Worm (Caenorhabditis elegans) whole organism, L3 larva: ENCODE measurements around the gene C02B8.1.

Experiments used
- R02D3.7 ChIP-seq: fragments of 150-350 bp; optimal IDR thresholded peaks from 2 replicates; lab custom pipeline; 2014; ENCODE audit warnings: missing biosample characterization, missing genetic modification characterization
- ZK546.5 ChIP-seq: sonication (generic microtip); optimal IDR thresholded peaks from 2 replicates; lab custom pipeline; 2017; ENCODE audit warnings: missing biosample characterization, missing genetic modification characterization
- aly-2 ChIP-seq: fragments of 150-350 bp; optimal IDR thresholded peaks from 2 replicates; lab custom pipeline; 2014; ENCODE audit warnings: missing biosample characterization, missing genetic modification characterization
- ama-1 ChIP-seq: fragments of 150-350 bp; optimal IDR thresholded peaks from 2 replicates; lab custom pipeline; 2018
- ceh-16 ChIP-seq: sonication (generic microtip); optimal IDR thresholded peaks from 2 replicates; lab custom pipeline; 2017; ENCODE audit warnings: missing biosample characterization, missing genetic modification characterization
- ceh-28 ChIP-seq: fragments of 150-350 bp; optimal IDR thresholded peaks from 2 replicates; lab custom pipeline; 2014; ENCODE audit warnings: missing biosample characterization, missing genetic modification reagents, missing genetic modification characterization
- ceh-9 ChIP-seq: sonication (generic microtip); optimal IDR thresholded peaks from 2 replicates; lab custom pipeline; 2018; ENCODE audit warnings: missing biosample characterization, missing genetic modification characterization
- daf-12 ChIP-seq: fragments of 150-350 bp; optimal IDR thresholded peaks from 2 replicates; lab custom pipeline; 2014; ENCODE audit warnings: missing biosample characterization, missing genetic modification reagents, missing genetic modification characterization
- egl-27 ChIP-seq: sonication (generic microtip); optimal IDR thresholded peaks from 4 replicates; lab custom pipeline; 2017; ENCODE audit warnings: missing biosample characterization, missing genetic modification reagents, missing genetic modification characterization
- egl-5 ChIP-seq: fragments of 150-350 bp; optimal IDR thresholded peaks from 2 replicates; lab custom pipeline; 2017; ENCODE audit warnings: missing biosample characterization, missing genetic modification reagents, missing genetic modification characterization, inconsistent platforms
- elt-2 ChIP-seq: sonication (generic microtip); optimal IDR thresholded peaks from 2 replicates; lab custom pipeline; 2016; ENCODE audit warnings: missing genetic modification reagents, mild to moderate bottlenecking, missing genetic modification characterization, missing compliant biosample characterization
- elt-3 ChIP-seq, 3 experiments: fragments of 150-350 bp in 1 of 3; sonication (generic microtip) in 2 of 3; optimal IDR thresholded peaks; 2 replicates in 2 of 3; 4 replicates in 1 of 3; lab custom pipeline; 2014 to 2017; ENCODE audit warnings: missing biosample characterization in 3 of 3, missing genetic modification characterization in 3 of 3
- eor-1 ChIP-seq, 2 experiments: fragments of 150-350 bp; optimal IDR thresholded peaks; 2 replicates each; lab custom pipeline; 2014 to 2018; ENCODE audit warnings: missing biosample characterization in 2 of 2, missing genetic modification characterization in 2 of 2
- fkh-10 ChIP-seq: sonication (generic microtip); optimal IDR thresholded peaks from 2 replicates; lab custom pipeline; 2017; ENCODE audit warnings: missing biosample characterization, missing genetic modification reagents, missing genetic modification characterization
- fkh-2 ChIP-seq: fragments of 150-350 bp; optimal IDR thresholded peaks from 2 replicates; lab custom pipeline; 2014; ENCODE audit warnings: missing biosample characterization, missing genetic modification reagents, missing genetic modification characterization
- fos-1 ChIP-seq: fragments of 150-350 bp; optimal IDR thresholded peaks from 2 replicates; lab custom pipeline; 2014; ENCODE audit warnings: missing biosample characterization, missing genetic modification characterization
- hmg-11 ChIP-seq: sonication (generic microtip); optimal IDR thresholded peaks from 2 replicates; lab custom pipeline; 2016; ENCODE audit warnings: missing genetic modification characterization, missing compliant biosample characterization
- jun-1 ChIP-seq: fragments of 150-350 bp; optimal IDR thresholded peaks from 2 replicates; lab custom pipeline; 2014; ENCODE audit warnings: missing biosample characterization, missing genetic modification reagents, missing genetic modification characterization
- lin-39 ChIP-seq: fragments of 150-350 bp; optimal IDR thresholded peaks from 2 replicates; lab custom pipeline; 2018; ENCODE audit warnings: missing biosample characterization, missing genetic modification reagents, missing genetic modification characterization
- lsy-12 ChIP-seq: sonication (generic microtip); optimal IDR thresholded peaks from 2 replicates; lab custom pipeline; 2016; ENCODE audit warnings: mild to moderate bottlenecking, missing genetic modification characterization, missing compliant biosample characterization
- mdl-1 ChIP-seq: fragments of 150-350 bp; optimal IDR thresholded peaks from 2 replicates; lab custom pipeline; 2014; ENCODE audit warnings: missing biosample characterization, missing genetic modification characterization
- mml-1 ChIP-seq: fragments of 150-350 bp; sonication (generic microtip); optimal IDR thresholded peaks from 3 replicates; lab custom pipeline; 2014; ENCODE audit warnings: missing biosample characterization, missing genetic modification characterization
- nfya-1 ChIP-seq: sonication (generic microtip); optimal IDR thresholded peaks from 2 replicates; lab custom pipeline; 2017; ENCODE audit warnings: missing genetic modification characterization, mild to moderate bottlenecking, missing compliant biosample characterization, antibody characterized with exemption, moderate library complexity; ENCODE audit not compliant: insufficient read depth
- nhr-11 ChIP-seq: fragments of 150-350 bp; optimal IDR thresholded peaks from 2 replicates; lab custom pipeline; 2014; ENCODE audit warnings: missing biosample characterization, missing genetic modification characterization
- nhr-23 ChIP-seq: fragments of 150-350 bp; optimal IDR thresholded peaks from 2 replicates; lab custom pipeline; 2014; ENCODE audit warnings: missing biosample characterization, missing genetic modification reagents, missing genetic modification characterization
- nhr-237 ChIP-seq: fragments of 150-350 bp; optimal IDR thresholded peaks from 2 replicates; lab custom pipeline; 2014; ENCODE audit warnings: missing biosample characterization, missing genetic modification characterization
- nhr-25 ChIP-seq: sonication (generic microtip); optimal IDR thresholded peaks from 2 replicates; lab custom pipeline; 2017; ENCODE audit warnings: missing biosample characterization, missing genetic modification characterization
- nhr-28 ChIP-seq: fragments of 150-350 bp; optimal IDR thresholded peaks from 2 replicates; lab custom pipeline; 2014; ENCODE audit warnings: missing biosample characterization, missing genetic modification characterization
- nhr-43 ChIP-seq: sonication (generic microtip); optimal IDR thresholded peaks from 2 replicates; lab custom pipeline; 2016; ENCODE audit warnings: mild to moderate bottlenecking, missing genetic modification characterization, missing compliant biosample characterization; ENCODE audit not compliant: poor library complexity, severe bottlenecking
- nhr-67 ChIP-seq: fragments of 150-350 bp; optimal IDR thresholded peaks from 2 replicates; lab custom pipeline; 2014; ENCODE audit warnings: missing biosample characterization, missing genetic modification characterization
- nhr-76 ChIP-seq: fragments of 150-350 bp; sonication (generic microtip); optimal IDR thresholded peaks from 5 replicates; lab custom pipeline; 2014; ENCODE audit warnings: missing biosample characterization, missing genetic modification characterization
- nhr-77 ChIP-seq: fragments of 150-350 bp; optimal IDR thresholded peaks from 2 replicates; lab custom pipeline; 2014; ENCODE audit warnings: missing biosample characterization, missing genetic modification characterization
- pha-4 ChIP-seq: fragments of 150-350 bp; optimal IDR thresholded peaks from 2 replicates; lab custom pipeline; 2014; ENCODE audit warnings: missing biosample characterization, missing genetic modification reagents, missing genetic modification characterization
- pqm-1 ChIP-seq: fragments of 150-350 bp; optimal IDR thresholded peaks from 2 replicates; lab custom pipeline; 2017; ENCODE audit warnings: missing biosample characterization, missing genetic modification characterization, inconsistent platforms
- sea-2 ChIP-seq: fragments of 150-350 bp; sonication (generic microtip); optimal IDR thresholded peaks from 4 replicates; lab custom pipeline; 2014; ENCODE audit warnings: missing biosample characterization, missing genetic modification reagents, missing genetic modification characterization
- snpc-4 ChIP-seq: fragments of 150-350 bp; optimal IDR thresholded peaks from 2 replicates; lab custom pipeline; 2014; ENCODE audit warnings: missing biosample characterization, missing genetic modification characterization
- unc-39 ChIP-seq: sonication (generic microtip); optimal IDR thresholded peaks from 4 replicates; lab custom pipeline; 2017; ENCODE audit warnings: missing biosample characterization, missing genetic modification characterization
- unc-62 ChIP-seq: fragments of 150-350 bp; sonication (generic microtip); optimal IDR thresholded peaks from 4 replicates; lab custom pipeline; 2014; ENCODE audit warnings: missing biosample characterization, missing genetic modification reagents, missing genetic modification characterization
- ztf-11 ChIP-seq: fragments of 150-350 bp; optimal IDR thresholded peaks from 2 replicates; lab custom pipeline; 2014; ENCODE audit warnings: missing biosample characterization, missing genetic modification characterization
- ztf-4 ChIP-seq: fragments of 150-350 bp; optimal IDR thresholded peaks from 2 replicates; lab custom pipeline; 2014; ENCODE audit warnings: missing biosample characterization, missing genetic modification characterization

The C02B8.1 gene

ce11 chrX:8155969-8156368 is 8.5 kb downstream of the C02B8.1 start:
- TF ChIP-seq nhr-43 (tag; lab: Kevin White, UChicago) (peak; percentile 51), fos-1 (tag; lab: Kevin White, UChicago) (no peak)

- TF ChIP-seq elt-3 (tag; optimal IDR thresholded peaks at IDR 0.05; lab: Kevin White, UChicago) (no peak), nhr-11 (tag; lab: Kevin White, UChicago) (no peak), nhr-237 (tag; lab: Kevin White, UChicago) (no peak), fkh-10 (GFP tag; lab: Kevin White, UChicago) (no peak), ztf-11 (tag; lab: Kevin White, UChicago) (no peak), snpc-4 (tag; lab: Kevin White, UChicago) (no peak), nhr-67 (no peak), daf-12 (tag; lab: Kevin White, UChicago) (no peak), egl-27 (tag; lab: Kevin White, UChicago) (peak; percentile 21), nhr-25 (tag; lab: Kevin White, UChicago) (peak; percentile 61), fos-1 (tag; lab: Kevin White, UChicago) (no peak), pha-4 (tag; lab: Kevin White, UChicago) (peak; percentile 32), nhr-76 (tag; lab: Kevin White, UChicago) (no peak), R02D3.7 (tag; lab: Kevin White, UChicago) (no peak), ceh-28 (tag; lab: Kevin White, UChicago) (no peak), egl-5 (tag; lab: Kevin White, UChicago) (no peak), hmg-11 (peak; percentile 55), lin-39 (no peak), nhr-28 (tag; lab: Kevin White, UChicago) (no peak), ztf-4 (tag; lab: Kevin White, UChicago) (no peak), nhr-43 (tag; lab: Kevin White, UChicago) (peak; percentile 40), ceh-9 (tag; lab: Kevin White, UChicago) (no peak), nhr-77 (tag; lab: Kevin White, UChicago) (no peak), nfya-1 (tag; lab: Kevin White, UChicago) (peak; percentile 38), pqm-1 (tag; lab: Kevin White, UChicago) (peak; percentile 20), ama-1 (lab: Kevin White, UChicago) (no peak), mml-1 (tag; lab: Kevin White, UChicago) (no peak), elt-2 (tag; lab: Kevin White, UChicago) (peak; percentile 19), ceh-16 (tag; lab: Kevin White, UChicago) (no peak)
Observed at ce11 chrX:8156502-8156901, 9.0 kb downstream of the C02B8.1 start.

DNA sequence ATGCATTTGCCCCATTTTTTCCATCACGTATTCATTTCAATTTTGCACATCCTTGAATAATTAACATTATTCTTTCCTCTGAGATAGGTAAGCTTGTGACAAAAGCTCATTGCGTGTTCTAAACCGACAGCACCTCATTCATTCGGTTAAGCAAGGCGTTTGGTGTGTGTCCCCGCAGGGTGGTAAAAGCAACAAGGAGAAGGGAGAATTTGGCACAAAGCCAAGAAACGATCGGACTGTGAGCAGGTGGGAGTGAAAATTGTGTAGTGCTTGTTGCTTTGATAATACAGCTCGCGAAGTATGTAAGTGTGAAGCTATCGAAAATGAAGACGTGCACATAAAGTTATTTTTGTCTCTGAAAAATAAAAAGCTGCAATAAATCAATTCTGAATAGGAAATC is 9.6 kb downstream of the C02B8.1 start:
- TF ChIP-seq pha-4 (tag; lab: Kevin White, UChicago) (peak; percentile 29), nfya-1 (tag; lab: Kevin White, UChicago) (peak; percentile 14), snpc-4 (tag; lab: Kevin White, UChicago) (no peak), jun-1 (tag; lab: Kevin White, UChicago) (no peak)

ce11 chrX:8158975-8159813 is 11.7 kb downstream of the C02B8.1 start, which contains the start of gene hil-3:
Gene hil-3, plus strand, starts transcription at chrX:8159169.
- TF ChIP-seq fkh-2 (no peak), ama-1 (lab: Kevin White, UChicago) (peak; percentile 14), fkh-10 (GFP tag; lab: Kevin White, UChicago) (no peak), mdl-1 (tag; lab: Kevin White, UChicago) (no peak), lin-39 (peak; percentile 56), egl-5 (tag; lab: Kevin White, UChicago) (no peak), pqm-1 (tag; lab: Kevin White, UChicago) (no peak), nhr-43 (tag; lab: Kevin White, UChicago) (no peak), snpc-4 (tag; lab: Kevin White, UChicago) (no peak), mml-1 (tag; lab: Kevin White, UChicago) (no peak), aly-2 (tag; lab: Kevin White, UChicago) (no peak), jun-1 (tag; lab: Kevin White, UChicago) (no peak), pha-4 (tag; lab: Kevin White, UChicago) (peak; percentile 12), eor-1 (tag; optimal IDR thresholded peaks at IDR 0.05; lab: Kevin White, UChicago) (no peak), ZK546.5 (tag; lab: Kevin White, UChicago) (no peak), ceh-28 (tag; lab: Kevin White, UChicago) (no peak), ceh-16 (tag; lab: Kevin White, UChicago) (no peak), nhr-23 (tag; lab: Kevin White, UChicago) (no peak), fos-1 (tag; lab: Kevin White, UChicago) (no peak), unc-62 (GFP tag; lab: Kevin White, UChicago) (no peak), sea-2 (GFP tag; lab: Kevin White, UChicago) (peak; percentile 20), nhr-67 (no peak), nfya-1 (tag; lab: Kevin White, UChicago) (peak; percentile 34), unc-39 (tag; lab: Kevin White, UChicago) (no peak), lsy-12 (no peak), nhr-76 (tag; lab: Kevin White, UChicago) (no peak), ztf-4 (tag; lab: Kevin White, UChicago) (no peak), nhr-237 (tag; lab: Kevin White, UChicago) (no peak), ceh-9 (tag; lab: Kevin White, UChicago) (no peak)
